Fruit fly (Drosophila melanogaster) Kc167 (cell line): ENCODE measurements around the gene Sec10.

Source experiments
- Sin3A ChIP-seq: fragments of >200 bp; optimal IDR thresholded peaks from 2 replicates; lab custom pipeline; 2018; ENCODE audit warnings: missing external identifiers
- insv ChIP-seq: fragments of >200 bp; optimal IDR thresholded peaks from 3 replicates; lab custom pipeline; 2018; ENCODE audit warnings: missing external identifiers
- psq ChIP-seq: fragments of >200 bp; optimal IDR thresholded peaks from 2 replicates; lab custom pipeline; 2017; ENCODE audit warnings: missing external identifiers

- TF ChIP-seq psq (lab: Kevin White, UChicago) (no peak), insv (no peak), Sin3A (no peak)
Measured at dm6 chr3R:24151924-24152809, 17.5 kb downstream of the Sec10 start, which contains the start of the genes p38a and CG6178.
